Worm (Caenorhabditis elegans): ENCODE data around the gene K09A11.1.

- TF ChIP-seq mxl-1 (tag; optimal IDR thresholded peaks at IDR 0.05) (no peak), D2030.7 (GFP tag; IDR thresholded peaks at IDR 0.05) (no peak), hmg-1.2 (GFP tag; IDR thresholded peaks at IDR 0.05) (no peak), Y67H2A.10 (GFP tag; conservative IDR thresholded peaks at IDR 0.05) (no peak), C17E4.6 (GFP tag; IDR thresholded peaks at IDR 0.05) (no peak), unc-62 (GFP tag; optimal IDR thresholded peaks at IDR 0.05) (no peak), pha-4 (tag; optimal IDR thresholded peaks at IDR 0.05) (no peak), snpc-4 (GFP tag; optimal IDR thresholded peaks at IDR 0.05) (no peak), snpc-4 (tag; optimal IDR thresholded peaks at IDR 0.05) (no peak), ama-1 (optimal IDR thresholded peaks at IDR 0.05) (no peak), ama-1 (GFP tag; optimal IDR thresholded peaks at IDR 0.05) (no peak), nfya-1 (tag; optimal IDR thresholded peaks at IDR 0.05; ENCODE audit: borderline replicate concordance, insufficient read depth) (no peak), lin-54 (GFP tag; optimal IDR thresholded peaks at IDR 0.05) (no peak)
Measured at ce11 chrX:13249102-13249501, 13.2 kb upstream of the K09A11.1 start.

Data from whole organism, young adult.